Fruit fly (Drosophila melanogaster) whole organism, embryonic: ENCODE results near the gene CG34301.

Experiments
- CG11695 ChIP-seq: fragments of 200-800 bp; sonication (Bioruptor generic); IDR thresholded peaks from 3 replicates; pipeline ENCODE4 v1.3.6; 2022; ENCODE audit warnings: missing biosample characterization, missing genetic modification characterization
- CG11696 ChIP-seq: fragments of 200-800 bp; sonication (Bioruptor generic); IDR thresholded peaks from 2 replicates; pipeline ENCODE4 v1.3.6; 2022; ENCODE audit warnings: missing biosample characterization, missing genetic modification characterization
- CG12104 ChIP-seq: fragments of 200-800 bp; sonication (Bioruptor generic); optimal IDR thresholded peaks from 3 replicates; lab custom pipeline; 2016; ENCODE audit warnings: missing biosample characterization, missing genetic modification characterization
- CG1233 ChIP-seq: fragments of 200-800 bp; sonication (Bioruptor generic); optimal IDR thresholded peaks from 4 replicates; lab custom pipeline; 2018; ENCODE audit warnings: missing biosample characterization, mild to moderate bottlenecking, missing genetic modification characterization
- CG12391 ChIP-seq: fragments of 200-800 bp; sonication (Bioruptor generic); optimal IDR thresholded peaks from 3 replicates; lab custom pipeline; 2018; ENCODE audit warnings: missing biosample characterization, mild to moderate bottlenecking, missing genetic modification characterization, moderate library complexity
- CG15479 ChIP-seq: fragments of 200-800 bp; sonication (Bioruptor generic); optimal IDR thresholded peaks from 3 replicates; lab custom pipeline; 2019; ENCODE audit warnings: missing biosample characterization, mild to moderate bottlenecking, missing genetic modification characterization, moderate library complexity
- CG2889 ChIP-seq: fragments of 200-800 bp; sonication (Bioruptor generic); IDR thresholded peaks from 3 replicates; pipeline ENCODE4 v1.3.6; 2022; ENCODE audit warnings: missing biosample characterization, missing genetic modification characterization
- CG30020 ChIP-seq: fragments of 200-800 bp; optimal IDR thresholded peaks from 2 replicates; lab custom pipeline; 2019; ENCODE audit warnings: missing biosample characterization, mild to moderate bottlenecking, missing genetic modification characterization, moderate library complexity
- CG5245 ChIP-seq: fragments of 200-800 bp; sonication (Bioruptor generic); optimal IDR thresholded peaks from 3 replicates; lab custom pipeline; 2016; ENCODE audit warnings: missing biosample characterization, missing genetic modification characterization
- CG7556 ChIP-seq: fragments of 200-800 bp; sonication (Bioruptor generic); optimal IDR thresholded peaks from 2 replicates; lab custom pipeline; 2017; ENCODE audit warnings: missing biosample characterization, mild to moderate bottlenecking, missing genetic modification characterization
- CG8388 ChIP-seq: fragments of 200-800 bp; sonication (Bioruptor generic); optimal IDR thresholded peaks from 2 replicates; lab custom pipeline; 2019; ENCODE audit warnings: missing biosample characterization, mild to moderate bottlenecking, missing genetic modification characterization, moderate library complexity
- CG9609 ChIP-seq: fragments of 200-800 bp; sonication (Bioruptor generic); optimal IDR thresholded peaks from 3 replicates; lab custom pipeline; 2016; ENCODE audit warnings: missing biosample characterization, missing genetic modification characterization
- Deaf1 ChIP-seq: fragments of 200-800 bp; optimal IDR thresholded peaks from 3 replicates; lab custom pipeline; 2019; ENCODE audit warnings: missing biosample characterization, mild to moderate bottlenecking, missing genetic modification characterization, moderate library complexity
- Hand ChIP-seq: fragments of 200-800 bp; sonication (Bioruptor generic); optimal IDR thresholded peaks from 2 replicates; lab custom pipeline; 2017; ENCODE audit warnings: mild to moderate bottlenecking, missing biosample characterization, missing genetic modification reagents, missing genetic modification characterization
- HmgZ ChIP-seq: fragments of 200-800 bp; sonication (Bioruptor generic); optimal IDR thresholded peaks from 2 replicates; lab custom pipeline; 2018; ENCODE audit warnings: missing biosample characterization, mild to moderate bottlenecking, missing genetic modification characterization
- Hr3 ChIP-seq: fragments of 200-800 bp; sonication (Bioruptor generic); optimal IDR thresholded peaks from 3 replicates; lab custom pipeline; 2016; ENCODE audit warnings: missing biosample characterization, missing genetic modification characterization
- MESR4 ChIP-seq: fragments of 200-800 bp; sonication (Bioruptor generic); optimal IDR thresholded peaks from 2 replicates; lab custom pipeline; 2018; ENCODE audit warnings: missing biosample characterization, mild to moderate bottlenecking, missing genetic modification characterization, moderate library complexity
- NfI ChIP-seq: fragments of 200-800 bp; sonication (Bioruptor generic); optimal IDR thresholded peaks from 3 replicates; lab custom pipeline; 2018; ENCODE audit warnings: missing biosample characterization, mild to moderate bottlenecking, missing genetic modification characterization, moderate library complexity
- Usf ChIP-seq: fragments of 200-800 bp; sonication (Bioruptor generic); optimal IDR thresholded peaks from 2 replicates; lab custom pipeline; 2017; ENCODE audit warnings: missing genotype, missing biosample characterization, missing genetic modification characterization
- Xrp1 ChIP-seq: fragments of 200-800 bp; sonication (Bioruptor generic); IDR thresholded peaks from 2 replicates; pipeline ENCODE4 v1.3.6; 2022; ENCODE audit warnings: missing biosample characterization, missing genetic modification characterization
- ato ChIP-seq: fragments of 200-800 bp; sonication (Bioruptor generic); IDR thresholded peaks from 2 replicates; pipeline ENCODE4 v1.3.6; 2022; ENCODE audit warnings: missing biosample characterization, missing genetic modification characterization; ENCODE audit not compliant: partially characterized antibody
- bowl ChIP-seq: fragments of 200-800 bp; sonication (Bioruptor generic); IDR thresholded peaks from 2 replicates; pipeline ENCODE4 v1.3.6; 2022; ENCODE audit warnings: missing biosample characterization, missing genetic modification characterization
- cas ChIP-seq: fragments of 200-800 bp; sonication (Bioruptor generic); IDR thresholded peaks from 2 replicates; pipeline ENCODE4 v1.3.6; 2022; ENCODE audit warnings: missing biosample characterization, missing genetic modification characterization
- crc ChIP-seq: fragments of 200-800 bp; sonication (Bioruptor generic); optimal IDR thresholded peaks from 2 replicates; lab custom pipeline; 2016; ENCODE audit warnings: missing biosample characterization, missing genetic modification characterization
- exex ChIP-seq: fragments of 200-800 bp; sonication (Bioruptor generic); optimal IDR thresholded peaks from 4 replicates; lab custom pipeline; 2018; ENCODE audit warnings: missing biosample characterization, mild to moderate bottlenecking, missing genetic modification characterization, moderate library complexity
- fd3F ChIP-seq: fragments of 200-800 bp; sonication (Bioruptor generic); optimal IDR thresholded peaks from 2 replicates; lab custom pipeline; 2018; ENCODE audit warnings: missing biosample characterization, mild to moderate bottlenecking, missing genetic modification characterization, moderate library complexity
- jigr1 ChIP-seq: fragments of 200-800 bp; sonication (Bioruptor generic); IDR thresholded peaks from 3 replicates; pipeline ENCODE4 v1.3.6; 2022; ENCODE audit warnings: missing biosample characterization, missing genetic modification characterization
- kah ChIP-seq: fragments of 200-800 bp; sonication (Bioruptor generic); optimal IDR thresholded peaks from 2 replicates; lab custom pipeline; 2018; ENCODE audit warnings: missing biosample characterization, mild to moderate bottlenecking, missing genetic modification characterization
- klu ChIP-seq: fragments of 200-800 bp; sonication (Bioruptor generic); IDR thresholded peaks from 2 replicates; pipeline ENCODE4 v1.3.6; 2022; ENCODE audit warnings: missing biosample characterization, missing genetic modification characterization
- lab ChIP-seq: fragments of 200-800 bp; sonication (Bioruptor generic); optimal IDR thresholded peaks from 3 replicates; lab custom pipeline; 2017; ENCODE audit warnings: missing biosample characterization, missing genetic modification characterization, mild to moderate bottlenecking, moderate library complexity, missing genetic modification reagents
- pum ChIP-seq: fragments of 200-800 bp; sonication (Bioruptor generic); optimal IDR thresholded peaks from 2 replicates; lab custom pipeline; 2016; ENCODE audit warnings: missing biosample characterization, missing genetic modification characterization
- sens ChIP-seq: fragments of 200-800 bp; sonication (Bioruptor generic); peaks from one replicate; lab custom pipeline; 2016; ENCODE audit warnings: missing biosample characterization, missing genetic modification characterization
- vnd ChIP-seq: fragments of 200-800 bp; sonication (Bioruptor generic); IDR thresholded peaks from 3 replicates; pipeline ENCODE4 v1.3.6; 2022; ENCODE audit warnings: missing biosample characterization, missing genetic modification characterization; ENCODE audit not compliant: partially characterized antibody
- vvl ChIP-seq: fragments of 200-800 bp; sonication (Bioruptor generic); IDR thresholded peaks from 2 replicates; pipeline ENCODE4 v1.3.6; 2022; ENCODE audit warnings: missing biosample characterization, missing genetic modification characterization
- z ChIP-seq: fragments of 200-800 bp; sonication (Bioruptor generic); IDR thresholded peaks from 3 replicates; pipeline ENCODE4 v1.3.6; 2022; ENCODE audit warnings: missing biosample characterization, missing genetic modification characterization
- zfh1 ChIP-seq: fragments of 200-800 bp; sonication (Bioruptor generic); IDR thresholded peaks from 3 replicates; pipeline ENCODE4 v1.3.6; 2022; ENCODE audit warnings: missing biosample characterization, missing genetic modification characterization

CG34301 gene

dm6 chr3R:8748776-8749126 lies 24.5 kb upstream of the CG34301 start:
- TF ChIP-seq CG11696 (no peak), vvl (no peak), ato (no peak), CG11695 (GFP tag; lab: Robert Waterston, UW) (no peak), CG1233 (GFP tag; lab: Kevin White, UChicago) (no peak)

dm6 chr3R:8767998-8768397 lies 5.2 kb upstream of the CG34301 start, which contains the start of the genes CG34135 and CG11768:
Gene CG34135 (minus strand): TSS chr3R:8768191.
Gene CG11768 (minus strand): TSS chr3R:8768200.
- TF ChIP-seq pum (GFP tag; lab: Kevin White, UChicago) = no peak
- no peak for TF ChIP-seq lab (GFP tag; lab: Kevin White, UChicago)
- TF ChIP-seq Deaf1 (tag; lab: Kevin White, UChicago) = peak; percentile 94
- no peak for TF ChIP-seq CG7556
- peak; percentile 91 for TF ChIP-seq z (GFP tag; lab: Robert Waterston, UW)
- 0 out of 3 replicates have a peak, but pooled peaks have one; percentile 22 for TF ChIP-seq zfh1 (GFP tag; lab: Robert Waterston, UW)
- TF ChIP-seq, all 482 proteins: peak for 3

dm6 chr3R:8769094-8769493 lies 4.1 kb upstream of the CG34301 start, which contains the start of gene CG8236:
Gene CG8236 (plus strand): TSS chr3R:8769394.
- TF ChIP-seq CG8388 (GFP tag; lab: Kevin White, UChicago) (no peak), cas (GFP tag; lab: Robert Waterston, UW) (no peak), crc (no peak), Xrp1 (no peak), MESR4 (GFP tag; lab: Kevin White, UChicago) (no peak), Hr3 (GFP tag; lab: Kevin White, UChicago) (no peak), klu (GFP tag; lab: Robert Waterston, UW) (no peak), exex (tag; lab: Kevin White, UChicago) (no peak), CG15479 (GFP tag; lab: Kevin White, UChicago) (no peak), CG30020 (tag; lab: Kevin White, UChicago) (no peak), vnd (GFP tag; lab: Robert Waterston, UW) (no peak), bowl (GFP tag; lab: Robert Waterston, UW) (no peak), CG9609 (no peak), CG2889 (GFP tag; lab: Robert Waterston, UW) (no peak)

dm6 chr3R:8772591-8772990 lies 644 bp upstream of the CG34301 start, which contains the start of gene CG13318:
Gene CG13318 (minus strand): TSS chr3R:8772691.
- TF ChIP-seq Hand (GFP tag; lab: Kevin White, UChicago) = no peak

dm6 chr3R:8779823-8780222 lies 6.6 kb downstream of the CG34301 start, which contains the start of gene CG33191:
Gene CG33191 (minus strand): TSS chr3R:8779923.
- no peak for TF ChIP-seq kah (GFP tag; lab: Kevin White, UChicago)
- no peak for TF ChIP-seq sens (GFP tag; lab: Kevin White, UChicago)
- TF ChIP-seq CG12104 (GFP tag; lab: Kevin White, UChicago) = no peak
- TF ChIP-seq fd3F (GFP tag; lab: Kevin White, UChicago) = no peak
- TF ChIP-seq Usf (GFP tag; lab: Kevin White, UChicago) = no peak
- TF ChIP-seq HmgZ = no peak
- no peak for TF ChIP-seq NfI (GFP tag; lab: Kevin White, UChicago)
- no peak for TF ChIP-seq CG12391
- TF ChIP-seq CG5245 = no peak
- no peak for TF ChIP-seq jigr1 (GFP tag; lab: Robert Waterston, UW)
